Fruit fly (Drosophila melanogaster) whole organism, adult: ENCODE results near the gene CG4022.

Experiments
- CG14711 ChIP-seq: fragments of 200-800 bp; sonication (Bioruptor generic); optimal IDR thresholded peaks from 2 replicates; lab custom pipeline; 2018; ENCODE audit warnings: missing biosample characterization, mild to moderate bottlenecking, missing genetic modification characterization, moderate library complexity
- CG1620 ChIP-seq: fragments of 200-800 bp; sonication (Bioruptor generic); optimal IDR thresholded peaks from 2 replicates; lab custom pipeline; 2016; ENCODE audit warnings: missing biosample characterization, missing genetic modification characterization
- CG33017 ChIP-seq: fragments of 200-800 bp; sonication (Bioruptor generic); optimal IDR thresholded peaks from 2 replicates; lab custom pipeline; 2018; ENCODE audit warnings: missing biosample characterization, mild to moderate bottlenecking, missing genetic modification characterization, moderate library complexity
- CG5204 ChIP-seq: fragments of 200-800 bp; sonication (Bioruptor generic); optimal IDR thresholded peaks from 2 replicates; lab custom pipeline; 2016; ENCODE audit warnings: missing biosample characterization, missing genetic modification characterization
- CG7045 ChIP-seq: fragments of 200-800 bp; sonication (Bioruptor generic); optimal IDR thresholded peaks from 2 replicates; lab custom pipeline; 2017; ENCODE audit warnings: missing biosample characterization, mild to moderate bottlenecking, missing genetic modification characterization
- CG7101 ChIP-seq: fragments of 200-800 bp; sonication (Bioruptor generic); optimal IDR thresholded peaks from 2 replicates; lab custom pipeline; 2018; ENCODE audit warnings: missing biosample characterization, mild to moderate bottlenecking, missing genetic modification characterization, moderate library complexity
- Clk ChIP-seq: fragments of 200-800 bp; sonication (Bioruptor generic); optimal IDR thresholded peaks from 2 replicates; lab custom pipeline; 2017; ENCODE audit warnings: missing biosample characterization, missing genetic modification characterization
- Crg-1 ChIP-seq: fragments of 200-800 bp; sonication (Bioruptor generic); optimal IDR thresholded peaks from 2 replicates; lab custom pipeline; 2016; ENCODE audit warnings: missing biosample characterization, missing genetic modification characterization
- bab1 ChIP-seq: fragments of 200-800 bp; sonication (Bioruptor generic); optimal IDR thresholded peaks from 3 replicates; lab custom pipeline; 2019; ENCODE audit warnings: missing biosample characterization, mild to moderate bottlenecking, missing genetic modification characterization, moderate library complexity
- cic ChIP-seq: fragments of 200-800 bp; sonication (Bioruptor generic); optimal IDR thresholded peaks from 2 replicates; lab custom pipeline; 2017; ENCODE audit warnings: missing biosample characterization, mild to moderate bottlenecking, missing genetic modification characterization, moderate library complexity
- cnc ChIP-seq, 2 experiments: fragments of >200 bp; optimal IDR thresholded peaks; 2 replicates each; lab custom pipeline; 2017
- kay ChIP-seq: fragments of 200-800 bp; sonication (Bioruptor generic); peaks from one replicate; lab custom pipeline; 2016; ENCODE audit warnings: missing biosample characterization, missing genetic modification characterization, borderline replicate concordance
- tj ChIP-seq: fragments of 200-800 bp; sonication (Bioruptor generic); optimal IDR thresholded peaks from 3 replicates; lab custom pipeline; 2017; ENCODE audit warnings: missing biosample characterization, mild to moderate bottlenecking, missing genetic modification characterization, moderate library complexity

DNA sequence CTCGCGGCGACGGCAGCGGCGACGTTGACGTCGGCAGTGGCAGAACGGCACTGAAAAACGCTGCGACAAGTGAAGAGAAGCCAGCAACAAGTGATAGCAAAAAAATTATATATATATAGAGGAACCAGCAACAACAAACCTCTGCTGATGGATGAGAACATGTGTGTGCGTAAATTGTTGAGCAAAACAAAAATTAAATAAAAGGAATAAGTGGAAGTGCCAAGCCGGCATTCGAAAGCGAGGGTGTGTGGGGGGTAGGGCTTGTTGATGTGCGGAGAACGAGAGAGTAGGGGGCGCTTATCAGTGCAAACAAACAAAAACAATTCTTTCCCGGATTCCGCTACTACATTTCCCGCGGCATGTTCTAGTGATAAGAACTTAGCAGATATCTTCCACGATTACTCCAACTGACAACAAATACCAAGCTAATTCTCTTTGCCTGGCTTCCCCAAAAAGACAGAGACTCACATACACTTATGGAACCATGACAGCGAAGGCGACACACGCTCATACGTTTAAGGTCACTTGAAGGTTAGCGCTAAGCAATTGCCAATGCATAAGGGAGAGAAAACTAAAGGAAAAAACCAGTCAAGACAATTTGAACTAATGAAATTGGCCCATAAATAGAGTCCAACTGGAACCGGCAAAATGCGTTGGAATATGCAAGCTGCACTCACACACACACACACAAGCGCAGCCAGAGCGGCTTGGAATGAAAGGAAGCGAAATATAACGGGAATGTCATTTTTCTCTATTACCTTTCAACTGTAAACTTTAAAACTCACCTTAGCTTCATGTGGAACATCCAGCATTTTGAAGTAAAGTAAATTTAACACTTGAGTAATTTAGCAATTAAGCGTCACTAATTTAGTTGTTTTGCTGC is 52.6 kb downstream of the CG4022 start:
- TF ChIP-seq cnc (optimal IDR thresholded peaks at IDR 0.05; lab: Kevin White, UChicago) (no peak), CG5204 (no peak), cic (GFP tag; lab: Kevin White, UChicago) (peak; percentile 99), CG7045 (no peak), bab1 (GFP tag; lab: Kevin White, UChicago) (no peak), CG7101 (tag; lab: Kevin White, UChicago) (no peak), kay (GFP tag; lab: Kevin White, UChicago) (no peak), CG1620 (GFP tag; lab: Kevin White, UChicago) (no peak), CG14711 (tag; lab: Kevin White, UChicago) (no peak), Clk (no peak), Crg-1 (no peak), CG33017 (tag; lab: Kevin White, UChicago) (no peak), tj (GFP tag; lab: Kevin White, UChicago) (peak; percentile 76)
